Worm (Caenorhabditis elegans) whole organism, early embryonic: ENCODE measurements around the gene B0024.15.

Experiments used
- B0310.2 ChIP-seq: sonication (generic microtip); optimal IDR thresholded peaks from 2 replicates; lab custom pipeline; 2016; ENCODE audit warnings: mild to moderate bottlenecking, missing genetic modification characterization, missing compliant biosample characterization
- F13C5.2 ChIP-seq: sonication (generic microtip); optimal IDR thresholded peaks from 2 replicates; lab custom pipeline; 2017; ENCODE audit warnings: mild to moderate bottlenecking, missing genetic modification characterization, inconsistent platforms, missing compliant biosample characterization
- aly-1 ChIP-seq: sonication (generic microtip); optimal IDR thresholded peaks from 2 replicates; lab custom pipeline; 2016; ENCODE audit warnings: missing genetic modification characterization, missing compliant biosample characterization
- ama-1 ChIP-seq: fragments of 150-350 bp; optimal IDR thresholded peaks from 2 replicates; lab custom pipeline; 2014
- ceh-13 ChIP-seq: fragments of 200-800 bp; sonication (Bioruptor generic); optimal IDR thresholded peaks from 2 replicates; lab custom pipeline; 2018; ENCODE audit warnings: mild to moderate bottlenecking, missing genetic modification characterization, missing compliant biosample characterization
- ceh-36 ChIP-seq: sonication (generic microtip); optimal IDR thresholded peaks from 2 replicates; lab custom pipeline; 2016; ENCODE audit warnings: missing genetic modification characterization, inconsistent platforms, missing compliant biosample characterization
- ets-7 ChIP-seq: sonication (generic microtip); optimal IDR thresholded peaks from 2 replicates; lab custom pipeline; 2016; ENCODE audit warnings: missing genotype, missing genetic modification characterization, missing compliant biosample characterization
- flt-1 ChIP-seq: fragments of 200-800 bp; sonication (Bioruptor generic); IDR thresholded peaks from 2 replicates; pipeline ENCODE4 v1.3.6; 2022; ENCODE audit warnings: missing genetic modification characterization, missing compliant biosample characterization
- hmbx-1 ChIP-seq: sonication (generic microtip); optimal IDR thresholded peaks from 2 replicates; lab custom pipeline; 2016; ENCODE audit warnings: mild to moderate bottlenecking, missing genetic modification characterization, missing compliant biosample characterization
- hmg-4 ChIP-seq: fragments of 200-800 bp; sonication (Bioruptor generic); optimal IDR thresholded peaks from 2 replicates; lab custom pipeline; 2018; ENCODE audit warnings: mild to moderate bottlenecking, missing genetic modification characterization, missing compliant biosample characterization
- hnd-1 ChIP-seq: sonication (generic microtip); optimal IDR thresholded peaks from 2 replicates; lab custom pipeline; 2016; ENCODE audit warnings: missing genetic modification characterization, missing compliant biosample characterization
- pes-1 ChIP-seq: fragments of 200-800 bp; sonication (Bioruptor generic); IDR thresholded peaks from 2 replicates; pipeline ENCODE4 v1.3.6; 2022; ENCODE audit warnings: missing genetic modification reagents, missing genetic modification characterization, missing compliant biosample characterization
- scrt-1 ChIP-seq: fragments of 200-800 bp; sonication (Bioruptor generic); IDR thresholded peaks from 2 replicates; pipeline ENCODE4 v1.3.6; 2022; ENCODE audit warnings: missing genetic modification characterization, missing compliant biosample characterization
- sea-1 ChIP-seq: fragments of 200-800 bp; sonication (Bioruptor generic); conservative IDR thresholded peaks from 2 replicates; pipeline ENCODE4 v1.3.6; 2022; ENCODE audit warnings: missing genetic modification characterization, missing compliant biosample characterization
- tbx-11 ChIP-seq: fragments of 200-800 bp; sonication (Bioruptor generic); IDR thresholded peaks from 2 replicates; pipeline ENCODE4 v1.3.6; 2022; ENCODE audit warnings: missing genetic modification characterization, missing compliant biosample characterization
- tbx-37 ChIP-seq: fragments of 200-800 bp; sonication (Bioruptor generic); conservative IDR thresholded peaks from 2 replicates; pipeline ENCODE4 v1.3.6; 2022; ENCODE audit warnings: missing genetic modification reagents, missing genetic modification characterization, missing compliant biosample characterization
- tra-4 ChIP-seq: sonication (generic microtip); optimal IDR thresholded peaks from 2 replicates; lab custom pipeline; 2017; ENCODE audit warnings: missing genetic modification characterization, missing compliant biosample characterization

The B0024.15 gene

ce11 chrV:10289743-10290142, at the start of gene B0024.15:
TSS of gene B0024.15 (plus strand) at chrV:10290043.
- no peak for TF ChIP-seq B0310.2 (tag; lab: Kevin White, UChicago)
- TF ChIP-seq tbx-37 (GFP tag; lab: Robert Waterston, UW) = no peak
- no peak for TF ChIP-seq hmbx-1 (tag; lab: Kevin White, UChicago)
- TF ChIP-seq ets-7 (tag; lab: Kevin White, UChicago) = no peak
- TF ChIP-seq hnd-1 = no peak
- TF ChIP-seq hmg-4 (GFP tag; lab: Kevin White, UChicago) = no peak
- no peak for TF ChIP-seq F13C5.2 (tag; lab: Kevin White, UChicago)

- TF ChIP-seq tbx-37 (GFP tag; lab: Robert Waterston, UW) (no peak), hnd-1 (no peak), ceh-13 (GFP tag; lab: Kevin White, UChicago) (no peak), tbx-11 (GFP tag; lab: Robert Waterston, UW) (no peak), scrt-1 (GFP tag; lab: Robert Waterston, UW) (no peak), ets-7 (tag; lab: Kevin White, UChicago) (no peak), tra-4 (tag; lab: Kevin White, UChicago) (no peak), ceh-36 (tag; lab: Kevin White, UChicago) (no peak), hmbx-1 (tag; lab: Kevin White, UChicago) (no peak), flt-1 (GFP tag; lab: Robert Waterston, UW) (no peak)
Observed at ce11 chrV:10241121-10241803, 48.6 kb upstream of the B0024.15 start, which contains the start of the genes C12D8.21 and col-148. TSS of gene C12D8.21 (minus strand) at chrV:10241188. TSS of gene col-148 (plus strand) at chrV:10241753.

DNA sequence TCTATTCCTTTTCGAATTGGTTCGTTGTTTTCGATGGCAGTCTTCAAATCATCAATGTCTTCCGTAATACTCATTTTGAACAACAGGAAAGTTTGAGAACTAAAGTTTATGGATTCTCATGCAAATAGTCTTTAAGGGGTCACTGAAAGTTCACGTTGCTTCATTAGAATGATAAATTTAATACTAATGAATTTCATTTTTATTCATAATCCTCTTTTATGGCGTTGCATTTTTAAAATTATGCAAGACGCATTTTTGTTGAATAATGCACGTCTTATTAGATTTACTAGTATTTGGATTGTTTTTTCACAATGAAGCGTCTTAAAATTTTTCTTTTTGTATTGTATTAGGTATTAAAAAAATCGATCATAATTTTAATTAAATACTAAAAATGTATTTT, 46.7 kb upstream of the B0024.15 start, which contains the start of gene C12D8.9:
C12D8.9 (minus strand) TSS at position 101 of the 400 bp plus-strand sequence.
- TF ChIP-seq tbx-11 (GFP tag; lab: Robert Waterston, UW) (no peak), hnd-1 (no peak), ceh-36 (tag; lab: Kevin White, UChicago) (no peak), flt-1 (GFP tag; lab: Robert Waterston, UW) (no peak), F13C5.2 (tag; lab: Kevin White, UChicago) (no peak), tra-4 (tag; lab: Kevin White, UChicago) (no peak), ama-1 (lab: Kevin White, UChicago) (no peak), hmg-4 (GFP tag; lab: Kevin White, UChicago) (no peak), B0310.2 (tag; lab: Kevin White, UChicago) (no peak), pes-1 (GFP tag; lab: Robert Waterston, UW) (no peak), ceh-13 (GFP tag; lab: Kevin White, UChicago) (no peak), scrt-1 (GFP tag; lab: Robert Waterston, UW) (no peak), tbx-37 (GFP tag; lab: Robert Waterston, UW) (no peak), hmbx-1 (tag; lab: Kevin White, UChicago) (no peak)

- no peak for TF ChIP-seq sea-1 (GFP tag; lab: Robert Waterston, UW)
- TF ChIP-seq pes-1 (GFP tag; lab: Robert Waterston, UW) = no peak
- TF ChIP-seq scrt-1 (GFP tag; lab: Robert Waterston, UW) = no peak
- no peak for TF ChIP-seq ets-7 (tag; lab: Kevin White, UChicago)
- no peak for TF ChIP-seq ama-1 (lab: Kevin White, UChicago)
- no peak for TF ChIP-seq ceh-13 (GFP tag; lab: Kevin White, UChicago)
- TF ChIP-seq flt-1 (GFP tag; lab: Robert Waterston, UW) = no peak
- TF ChIP-seq hmbx-1 (tag; lab: Kevin White, UChicago) = no peak
- TF ChIP-seq F13C5.2 (tag; lab: Kevin White, UChicago) = no peak
- no peak for TF ChIP-seq tbx-11 (GFP tag; lab: Robert Waterston, UW)
- TF ChIP-seq hmg-4 (GFP tag; lab: Kevin White, UChicago) = no peak
- TF ChIP-seq B0310.2 (tag; lab: Kevin White, UChicago) = no peak
- TF ChIP-seq tbx-37 (GFP tag; lab: Robert Waterston, UW) = no peak
Observed at ce11 chrV:10244018-10244720, 45.7 kb upstream of the B0024.15 start.

ce11 chrV:10245615-10246014, 44.2 kb upstream of the B0024.15 start:
- TF ChIP-seq hmg-4 (GFP tag; lab: Kevin White, UChicago) (no peak), ama-1 (lab: Kevin White, UChicago) (no peak), sea-1 (GFP tag; lab: Robert Waterston, UW) (no peak)

- TF ChIP-seq tra-4 (tag; lab: Kevin White, UChicago) (no peak), sea-1 (GFP tag; lab: Robert Waterston, UW) (no peak), hnd-1 (no peak), ceh-36 (tag; lab: Kevin White, UChicago) (no peak), tbx-37 (GFP tag; lab: Robert Waterston, UW) (no peak), hmbx-1 (tag; lab: Kevin White, UChicago) (no peak), ceh-13 (GFP tag; lab: Kevin White, UChicago) (no peak), aly-1 (tag; lab: Kevin White, UChicago) (no peak), scrt-1 (GFP tag; lab: Robert Waterston, UW) (no peak), flt-1 (GFP tag; lab: Robert Waterston, UW) (no peak), B0310.2 (tag; lab: Kevin White, UChicago) (no peak), hmg-4 (GFP tag; lab: Kevin White, UChicago) (no peak), F13C5.2 (tag; lab: Kevin White, UChicago) (no peak), tbx-11 (GFP tag; lab: Robert Waterston, UW) (no peak), ets-7 (tag; lab: Kevin White, UChicago) (no peak), ama-1 (lab: Kevin White, UChicago) (no peak), pes-1 (GFP tag; lab: Robert Waterston, UW) (no peak)
Observed at ce11 chrV:10246443-10246885, 43.4 kb upstream of the B0024.15 start.
